Fruit fly (Drosophila melanogaster): ENCODE results near the gene CG31495.
A peak's percentile ranks its signal among the peaks of the same experiment; 100 is the strongest.

DNA sequence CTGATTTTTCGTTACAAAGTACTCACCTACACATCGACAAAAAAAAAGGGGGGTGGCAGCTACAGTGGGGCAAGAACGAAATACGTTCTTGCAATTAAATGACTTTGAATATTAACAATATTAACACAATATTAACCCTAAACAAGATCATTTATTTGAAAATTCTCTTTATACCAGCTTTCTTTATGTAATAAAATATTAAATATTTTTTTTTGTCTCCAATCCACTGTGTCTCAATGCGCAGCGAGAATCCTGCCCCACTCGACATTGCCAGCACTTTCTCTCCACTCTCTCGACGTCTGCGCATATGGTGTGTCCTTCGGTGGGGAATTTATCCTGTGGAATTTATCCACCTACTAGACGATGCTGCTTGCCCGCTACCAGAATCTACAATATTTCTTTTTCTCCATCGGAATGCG lies 39.3 kb downstream of the CG31495 start:
- TF ChIP-seq CG16779 (tag; optimal IDR thresholded peaks at IDR 0.05) (peak; percentile 46), Ets96B (tag; optimal IDR thresholded peaks at IDR 0.05) (peak; percentile 46), Hr39 (GFP tag; optimal IDR thresholded peaks at IDR 0.05) (peak; percentile 10), Eip75B (GFP tag; optimal IDR thresholded peaks at IDR 0.05) (peak; percentile 69), Eip78C (GFP tag) (peak; percentile 93), Sox15 (GFP tag; optimal IDR thresholded peaks at IDR 0.05) (peak; percentile 15), CG10669 (GFP tag; optimal IDR thresholded peaks at IDR 0.05) (peak; percentile 65)
